Fruit fly (Drosophila melanogaster) whole organism, pupa: Measurements from ENCODE around the gene ZC3H3.

Experiments used
- CG13204 ChIP-seq: fragments of 200-800 bp; sonication (Bioruptor generic); optimal IDR thresholded peaks from 2 replicates; lab custom pipeline; 2018; ENCODE audit warnings: missing biosample characterization, mild to moderate bottlenecking, missing genetic modification characterization, moderate library complexity
- CG15710 ChIP-seq: fragments of 200-800 bp; sonication (Bioruptor generic); optimal IDR thresholded peaks from 2 replicates; lab custom pipeline; 2018; ENCODE audit warnings: missing biosample characterization, mild to moderate bottlenecking, missing genetic modification characterization, moderate library complexity
- CG32121 ChIP-seq: fragments of 200-800 bp; sonication (Bioruptor generic); IDR thresholded peaks from 2 replicates; pipeline ENCODE4 v1.3.6; 2022; ENCODE audit warnings: missing biosample characterization, missing genetic modification characterization
- CG4496 ChIP-seq: fragments of 200-800 bp; sonication (Bioruptor generic); IDR thresholded peaks from 3 replicates; pipeline ENCODE4 v1.3.6; 2022; ENCODE audit warnings: missing biosample characterization, missing genetic modification characterization
- D1 ChIP-seq: fragments of 200-800 bp; sonication (Bioruptor generic); optimal IDR thresholded peaks from 2 replicates; lab custom pipeline; 2018; ENCODE audit warnings: missing biosample characterization, mild to moderate bottlenecking, missing genetic modification characterization, moderate library complexity
- Pif1A ChIP-seq: fragments of 200-800 bp; sonication (Bioruptor generic); optimal IDR thresholded peaks from 3 replicates; lab custom pipeline; 2016; ENCODE audit warnings: missing biosample characterization, missing genetic modification characterization
- fd96Ca ChIP-seq: fragments of 200-800 bp; sonication (Bioruptor generic); IDR thresholded peaks from 3 replicates; pipeline ENCODE4 v1.3.6; 2022; ENCODE audit warnings: missing biosample characterization, missing genetic modification characterization
- gl ChIP-seq: fragments of 200-800 bp; sonication (Bioruptor generic); optimal IDR thresholded peaks from 2 replicates; lab custom pipeline; 2018; ENCODE audit warnings: missing biosample characterization, mild to moderate bottlenecking, missing genetic modification characterization

dm6 chr3L:8461229-8462004 lies 48.1 kb downstream of the ZC3H3 start:
- TF ChIP-seq gl (tag; lab: Kevin White, UChicago) (no peak), fd96Ca (no peak), D1 (tag; lab: Kevin White, UChicago) (no peak), CG32121 (GFP tag; lab: Robert Waterston, UW) (no peak), CG15710 (tag; lab: Kevin White, UChicago) (peak; percentile 47), Pif1A (GFP tag; lab: Kevin White, UChicago) (no peak), CG13204 (GFP tag; lab: Kevin White, UChicago) (no peak), CG4496 (GFP tag; lab: Robert Waterston, UW) (no peak)
